Worm (Caenorhabditis elegans) whole organism, early embryonic: ENCODE measurements around the gene srv-27.

Experiments used
- B0310.2 ChIP-seq: sonication (generic microtip); optimal IDR thresholded peaks from 2 replicates; lab custom pipeline; 2016; ENCODE audit warnings: mild to moderate bottlenecking, missing genetic modification characterization, missing compliant biosample characterization
- F13C5.2 ChIP-seq: sonication (generic microtip); optimal IDR thresholded peaks from 2 replicates; lab custom pipeline; 2017; ENCODE audit warnings: mild to moderate bottlenecking, missing genetic modification characterization, inconsistent platforms, missing compliant biosample characterization
- aly-1 ChIP-seq: sonication (generic microtip); optimal IDR thresholded peaks from 2 replicates; lab custom pipeline; 2016; ENCODE audit warnings: missing genetic modification characterization, missing compliant biosample characterization
- ama-1 ChIP-seq: fragments of 150-350 bp; optimal IDR thresholded peaks from 2 replicates; lab custom pipeline; 2014
- ceh-13 ChIP-seq: fragments of 200-800 bp; sonication (Bioruptor generic); optimal IDR thresholded peaks from 2 replicates; lab custom pipeline; 2018; ENCODE audit warnings: mild to moderate bottlenecking, missing genetic modification characterization, missing compliant biosample characterization
- ceh-36 ChIP-seq: sonication (generic microtip); optimal IDR thresholded peaks from 2 replicates; lab custom pipeline; 2016; ENCODE audit warnings: missing genetic modification characterization, inconsistent platforms, missing compliant biosample characterization
- flt-1 ChIP-seq: fragments of 200-800 bp; sonication (Bioruptor generic); IDR thresholded peaks from 2 replicates; pipeline ENCODE4 v1.3.6; 2022; ENCODE audit warnings: missing genetic modification characterization, missing compliant biosample characterization
- hmbx-1 ChIP-seq: sonication (generic microtip); optimal IDR thresholded peaks from 2 replicates; lab custom pipeline; 2016; ENCODE audit warnings: mild to moderate bottlenecking, missing genetic modification characterization, missing compliant biosample characterization
- hnd-1 ChIP-seq: sonication (generic microtip); optimal IDR thresholded peaks from 2 replicates; lab custom pipeline; 2016; ENCODE audit warnings: missing genetic modification characterization, missing compliant biosample characterization
- pes-1 ChIP-seq: fragments of 200-800 bp; sonication (Bioruptor generic); IDR thresholded peaks from 2 replicates; pipeline ENCODE4 v1.3.6; 2022; ENCODE audit warnings: missing genetic modification reagents, missing genetic modification characterization, missing compliant biosample characterization
- sea-1 ChIP-seq: fragments of 200-800 bp; sonication (Bioruptor generic); conservative IDR thresholded peaks from 2 replicates; pipeline ENCODE4 v1.3.6; 2022; ENCODE audit warnings: missing genetic modification characterization, missing compliant biosample characterization
- tbx-37 ChIP-seq: fragments of 200-800 bp; sonication (Bioruptor generic); conservative IDR thresholded peaks from 2 replicates; pipeline ENCODE4 v1.3.6; 2022; ENCODE audit warnings: missing genetic modification reagents, missing genetic modification characterization, missing compliant biosample characterization

DNA sequence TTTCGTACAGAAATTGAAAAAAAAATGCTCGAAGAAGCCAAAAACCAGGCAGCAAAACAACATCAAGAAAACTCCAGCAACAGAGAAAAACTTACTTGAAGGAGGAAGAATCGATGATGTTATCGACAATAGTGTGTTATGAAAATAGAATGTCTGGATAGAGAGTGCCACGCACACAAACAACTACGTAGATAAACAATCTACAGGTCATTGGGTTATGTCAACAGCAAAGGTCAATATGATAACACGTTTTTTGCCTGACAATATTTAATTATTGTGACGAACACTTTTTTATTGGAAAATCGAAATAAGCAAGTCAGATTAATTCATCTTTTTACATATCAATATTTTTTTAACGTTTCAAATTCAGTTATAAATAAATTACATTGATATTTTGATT, 18.8 kb downstream of the srv-27 start, which contains the start of gene sams-5:
- TF ChIP-seq flt-1 (GFP tag; lab: Robert Waterston, UW) (no peak), ceh-36 (no peak), ama-1 (lab: Kevin White, UChicago) (no peak), aly-1 (tag; lab: Kevin White, UChicago) (no peak), tbx-37 (GFP tag; lab: Robert Waterston, UW) (no peak), sea-1 (GFP tag; lab: Robert Waterston, UW) (no peak), B0310.2 (no peak), hmbx-1 (no peak), ceh-13 (no peak), F13C5.2 (tag; lab: Kevin White, UChicago) (no peak), pes-1 (no peak), hnd-1 (tag; lab: Kevin White, UChicago) (no peak)
